Worm (Caenorhabditis elegans): ENCODE measurements around the gene nas-25.

nas-25 gene

DNA sequence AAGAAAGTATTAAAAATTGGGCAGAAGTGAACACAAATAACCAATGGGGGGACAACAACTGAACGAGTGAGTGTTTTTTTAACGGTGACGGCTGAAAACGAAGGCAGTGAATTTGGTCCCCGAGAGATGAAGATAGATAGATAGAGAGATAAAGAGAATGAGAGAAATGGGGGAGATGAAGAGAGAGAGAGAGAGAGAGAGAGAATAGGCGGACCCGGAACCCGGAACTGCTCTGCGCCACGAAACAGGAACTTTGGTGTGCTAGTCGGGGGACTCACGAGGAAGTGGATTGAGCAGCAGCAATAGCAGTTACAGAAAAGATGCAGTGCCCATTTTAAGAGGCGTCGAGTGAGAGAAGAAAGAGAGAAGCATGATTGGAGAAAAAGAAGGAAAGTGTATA is 29.5 kb upstream of the nas-25 start (continued):
- TF ChIP-seq snu-23 (GFP tag; optimal IDR thresholded peaks at IDR 0.05) (peak; percentile 70), ceh-82 (tag; optimal IDR thresholded peaks at IDR 0.05) (peak; percentile 48 to 68 (median 65)), C04F5.9 (tag; optimal IDR thresholded peaks at IDR 0.05) (no peak), F16B12.6 (tag; optimal IDR thresholded peaks at IDR 0.05) (no peak), swsn-7 (tag; optimal IDR thresholded peaks at IDR 0.05) (peak; percentile 68), hpl-2 (GFP tag; optimal IDR thresholded peaks at IDR 0.05) (no peak), nhr-11 (tag; optimal IDR thresholded peaks at IDR 0.05) (no peak), aha-1 (tag; optimal IDR thresholded peaks at IDR 0.05) (no peak), mep-1 (tag; optimal IDR thresholded peaks at IDR 0.05) (peak; percentile 16), nhr-12 (tag; optimal IDR thresholded peaks at IDR 0.05) (no peak), nhr-28 (tag; optimal IDR thresholded peaks at IDR 0.05) (no peak), alr-1 (tag; optimal IDR thresholded peaks at IDR 0.05; ENCODE audit: borderline replicate concordance) (no peak), nhr-19 (GFP tag; conservative IDR thresholded peaks at IDR 0.05) (peak; percentile 52), ceh-88 (GFP tag; IDR thresholded peaks at IDR 0.05) (no peak), ztf-4 (tag; optimal IDR thresholded peaks at IDR 0.05) (peak; percentile 44), nhr-77 (tag; optimal IDR thresholded peaks at IDR 0.05) (peak; percentile 7), dpl-1 (GFP tag; optimal IDR thresholded peaks at IDR 0.05) (peak in 1 of 3 experiments; percentile 18), hlh-4 (tag; optimal IDR thresholded peaks at IDR 0.05) (no peak), tlp-1 (tag; optimal IDR thresholded peaks at IDR 0.05) (no peak), pag-3 (tag; optimal IDR thresholded peaks at IDR 0.05; ENCODE audit: borderline replicate concordance, insufficient read depth) (no peak), elt-2 (tag; optimal IDR thresholded peaks at IDR 0.05) (no peak), C16A3.4 (tag; optimal IDR thresholded peaks at IDR 0.05) (no peak), egl-13 (tag; optimal IDR thresholded peaks at IDR 0.05) (peak; percentile 90), ztf-11 (tag; optimal IDR thresholded peaks at IDR 0.05) (peak in 1 of 2 experiments; percentile 4), nhr-237 (tag; optimal IDR thresholded peaks at IDR 0.05) (no peak), jun-1 (tag; optimal IDR thresholded peaks at IDR 0.05) (peak; percentile 52), grh-1 (GFP tag; IDR thresholded peaks at IDR 0.05) (no peak), sptf-1 (tag; optimal IDR thresholded peaks at IDR 0.05) (no peak), pax-3 (tag; optimal IDR thresholded peaks at IDR 0.05) (no peak), fkh-10 (GFP tag; optimal IDR thresholded peaks at IDR 0.05) (peak; percentile 94), unc-98 (GFP tag; IDR thresholded peaks at IDR 0.05) (no peak), isw-1 (GFP tag; IDR thresholded peaks at IDR 0.05) (peak; percentile 59), nhr-71 (tag; optimal IDR thresholded peaks at IDR 0.05) (peak; percentile 88), fkh-4 (tag; optimal IDR thresholded peaks at IDR 0.05; ENCODE audit: borderline replicate concordance) (no peak), nhr-76 (tag; optimal IDR thresholded peaks at IDR 0.05) (no peak), zip-4 (GFP tag; optimal IDR thresholded peaks at IDR 0.05) (no peak), lin-13 (GFP tag; optimal IDR thresholded peaks at IDR 0.05) (no peak), fkh-8 (tag; optimal IDR thresholded peaks at IDR 0.05) (peak; percentile 95), hlh-17 (GFP tag; optimal IDR thresholded peaks at IDR 0.05; ENCODE audit: borderline replicate concordance) (no peak), elt-3 (tag; optimal IDR thresholded peaks at IDR 0.05) (no peak), nhr-47 (tag; optimal IDR thresholded peaks at IDR 0.05) (peak; percentile 85), egl-27 (tag; optimal IDR thresholded peaks at IDR 0.05) (no peak), ceh-8 (GFP tag; optimal IDR thresholded peaks at IDR 0.05) (peak; percentile 32), ama-1 (optimal IDR thresholded peaks at IDR 0.05) (no peak), lir-3 (tag; optimal IDR thresholded peaks at IDR 0.05; ENCODE audit: poor library complexity) (peak; percentile 14), irx-1 (tag; optimal IDR thresholded peaks at IDR 0.05) (peak; percentile 54), fos-1 (tag; optimal IDR thresholded peaks at IDR 0.05) (peak; percentile 21), mdl-1 (tag; optimal IDR thresholded peaks at IDR 0.05) (no peak), nhr-90 (tag; optimal IDR thresholded peaks at IDR 0.05; ENCODE audit: poor library complexity) (no peak), lin-35 (GFP tag; optimal IDR thresholded peaks at IDR 0.05) (peak in 1 of 2 experiments; percentile 50), nhr-85 (tag) (no peak), lin-14 (GFP tag; optimal IDR thresholded peaks at IDR 0.05) (peak; percentile 98), mef-2 (tag; optimal IDR thresholded peaks at IDR 0.05) (no peak)

Data from whole organism, L1 larva.